Fruit fly (Drosophila melanogaster) whole organism, embryonic: Measurements from ENCODE around the gene Crz.

Experiments used
- Asciz ChIP-seq: fragments of 200-800 bp; sonication (Bioruptor generic); optimal IDR thresholded peaks from 2 replicates; lab custom pipeline; 2017; ENCODE audit warnings: missing biosample characterization, mild to moderate bottlenecking, missing genetic modification characterization, missing genetic modification reagents
- Atf3 ChIP-seq: fragments of 200-800 bp; sonication (Bioruptor generic); optimal IDR thresholded peaks from 3 replicates; lab custom pipeline; 2016; ENCODE audit warnings: missing biosample characterization, missing genetic modification characterization
- Atf6 ChIP-seq: fragments of 200-800 bp; sonication (Bioruptor generic); IDR thresholded peaks from 2 replicates; pipeline ENCODE4 v1.3.6; 2022; ENCODE audit warnings: missing biosample characterization, missing genetic modification characterization
- B-H2 ChIP-seq: fragments of 200-800 bp; sonication (Bioruptor generic); optimal IDR thresholded peaks from 2 replicates; lab custom pipeline; 2018; ENCODE audit warnings: missing biosample characterization, mild to moderate bottlenecking, missing genetic modification characterization
- CG1024 ChIP-seq: fragments of 200-800 bp; sonication (Bioruptor generic); IDR thresholded peaks from 2 replicates; pipeline ENCODE4 v1.3.6; 2022; ENCODE audit warnings: missing biosample characterization, missing genetic modification characterization
- CG10267 ChIP-seq: fragments of 200-800 bp; sonication (Bioruptor generic); optimal IDR thresholded peaks from 2 replicates; lab custom pipeline; 2018; ENCODE audit warnings: missing biosample characterization, mild to moderate bottlenecking, missing genetic modification characterization, moderate library complexity
- CG10366 ChIP-seq: fragments of 200-800 bp; sonication (Bioruptor generic); IDR thresholded peaks from 2 replicates; pipeline ENCODE4 v1.3.6; 2022; ENCODE audit warnings: missing biosample characterization, missing genetic modification characterization
- CG11456 ChIP-seq: fragments of 200-800 bp; sonication (Bioruptor generic); IDR thresholded peaks from 3 replicates; pipeline ENCODE4 v1.3.6; 2022; ENCODE audit warnings: missing biosample characterization, missing genetic modification characterization
- CG11696 ChIP-seq: fragments of 200-800 bp; sonication (Bioruptor generic); IDR thresholded peaks from 2 replicates; pipeline ENCODE4 v1.3.6; 2022; ENCODE audit warnings: missing biosample characterization, missing genetic modification characterization
- CG12659 ChIP-seq: fragments of 200-800 bp; sonication (Bioruptor generic); optimal IDR thresholded peaks from 3 replicates; lab custom pipeline; 2017; ENCODE audit warnings: mild to moderate bottlenecking, missing biosample characterization, missing genetic modification reagents, missing genetic modification characterization
- CG12769 ChIP-seq: fragments of 200-800 bp; sonication (Bioruptor generic); optimal IDR thresholded peaks from 2 replicates; lab custom pipeline; 2019; ENCODE audit warnings: missing biosample characterization, mild to moderate bottlenecking, missing genetic modification characterization, moderate library complexity
- CG13775 ChIP-seq: fragments of 200-800 bp; sonication (Bioruptor generic); optimal IDR thresholded peaks from 3 replicates; lab custom pipeline; 2017; ENCODE audit warnings: missing biosample characterization, mild to moderate bottlenecking, missing genetic modification characterization
- CG14014 ChIP-seq: fragments of 200-800 bp; sonication (Bioruptor generic); IDR thresholded peaks from 2 replicates; pipeline ENCODE4 v1.3.6; 2022; ENCODE audit warnings: missing biosample characterization, missing genetic modification characterization
- CG15601 ChIP-seq: fragments of 200-800 bp; sonication (Bioruptor generic); optimal IDR thresholded peaks from 3 replicates; lab custom pipeline; 2019; ENCODE audit warnings: missing biosample characterization, mild to moderate bottlenecking, missing genetic modification characterization, moderate library complexity
- CG16815 ChIP-seq: fragments of 200-800 bp; sonication (Bioruptor generic); optimal IDR thresholded peaks from 3 replicates; lab custom pipeline; 2017; ENCODE audit warnings: missing biosample characterization, mild to moderate bottlenecking, missing genetic modification characterization
- CG30020 ChIP-seq: fragments of 200-800 bp; optimal IDR thresholded peaks from 2 replicates; lab custom pipeline; 2019; ENCODE audit warnings: missing biosample characterization, mild to moderate bottlenecking, missing genetic modification characterization, moderate library complexity
- CG33557 ChIP-seq: fragments of 200-800 bp; sonication (Bioruptor generic); optimal IDR thresholded peaks from 2 replicates; lab custom pipeline; 2019; ENCODE audit warnings: missing biosample characterization, mild to moderate bottlenecking, missing genetic modification characterization, moderate library complexity
- CG3838 ChIP-seq: fragments of 200-800 bp; sonication (Bioruptor generic); optimal IDR thresholded peaks from 3 replicates; lab custom pipeline; 2016; ENCODE audit warnings: missing biosample characterization, missing genetic modification characterization
- CG4424 ChIP-seq: fragments of 200-800 bp; sonication (Bioruptor generic); optimal IDR thresholded peaks from 3 replicates; lab custom pipeline; 2016; ENCODE audit warnings: missing biosample characterization, missing genetic modification characterization
- CG6272 ChIP-seq: fragments of 200-800 bp; sonication (Bioruptor generic); IDR thresholded peaks from 2 replicates; pipeline ENCODE4 v1.3.6; 2022; ENCODE audit warnings: missing biosample characterization, missing genetic modification characterization
- CG6683 ChIP-seq: fragments of 200-800 bp; sonication (Bioruptor generic); optimal IDR thresholded peaks from 2 replicates; lab custom pipeline; 2017; ENCODE audit warnings: missing biosample characterization, mild to moderate bottlenecking, missing genetic modification characterization, missing genetic modification reagents
- CG7271 ChIP-seq: fragments of 200-800 bp; sonication (Bioruptor generic); optimal IDR thresholded peaks from 2 replicates; lab custom pipeline; 2018; ENCODE audit warnings: missing biosample characterization, mild to moderate bottlenecking, missing genetic modification characterization, moderate library complexity
- CG7556 ChIP-seq: fragments of 200-800 bp; sonication (Bioruptor generic); optimal IDR thresholded peaks from 2 replicates; lab custom pipeline; 2017; ENCODE audit warnings: missing biosample characterization, mild to moderate bottlenecking, missing genetic modification characterization
- Camta ChIP-seq: fragments of 200-800 bp; sonication (Bioruptor generic); optimal IDR thresholded peaks from 2 replicates; lab custom pipeline; 2016; ENCODE audit warnings: missing biosample characterization, missing genetic modification characterization
- D19A ChIP-seq: fragments of 200-800 bp; optimal IDR thresholded peaks from 3 replicates; lab custom pipeline; 2019; ENCODE audit warnings: missing biosample characterization, mild to moderate bottlenecking, missing genetic modification characterization, moderate library complexity
- Dp ChIP-seq: fragments of 200-800 bp; sonication (Bioruptor generic); optimal IDR thresholded peaks from 2 replicates; lab custom pipeline; 2018; ENCODE audit warnings: missing biosample characterization, mild to moderate bottlenecking, missing genetic modification characterization, moderate library complexity
- Elba2 ChIP-seq: fragments of 200-800 bp; sonication (Bioruptor generic); optimal IDR thresholded peaks from 3 replicates; lab custom pipeline; 2016; ENCODE audit warnings: missing biosample characterization, missing genetic modification characterization
- Fer2 ChIP-seq: fragments of 200-800 bp; sonication (Bioruptor generic); optimal IDR thresholded peaks from 2 replicates; lab custom pipeline; 2018; ENCODE audit warnings: missing biosample characterization, mild to moderate bottlenecking, missing genetic modification characterization, moderate library complexity
- H2.0 ChIP-seq: fragments of 200-800 bp; sonication (Bioruptor generic); IDR thresholded peaks from 2 replicates; pipeline ENCODE4 v1.3.6; 2022; ENCODE audit warnings: missing biosample characterization, missing genetic modification characterization
- Hey ChIP-seq: fragments of 200-800 bp; sonication (Bioruptor generic); optimal IDR thresholded peaks from 3 replicates; lab custom pipeline; 2018; ENCODE audit warnings: missing biosample characterization, mild to moderate bottlenecking, missing genetic modification characterization
- Hr51 ChIP-seq, 2 experiments: fragments of 200-800 bp; sonication (Bioruptor generic); optimal IDR thresholded peaks; 2 replicates in 1 of 2; 3 replicates in 1 of 2; lab custom pipeline; 2016 to 2018; ENCODE audit warnings: missing biosample characterization in 2 of 2, missing genetic modification characterization in 2 of 2, mild to moderate bottlenecking in 1 of 2, moderate library complexity in 1 of 2
- Nf-YA ChIP-seq: fragments of 200-800 bp; sonication (Bioruptor generic); IDR thresholded peaks from 2 replicates; pipeline ENCODE4 v1.3.6; 2022; ENCODE audit warnings: missing biosample characterization, missing genetic modification characterization
- ato ChIP-seq: fragments of 200-800 bp; sonication (Bioruptor generic); IDR thresholded peaks from 2 replicates; pipeline ENCODE4 v1.3.6; 2022; ENCODE audit warnings: missing biosample characterization, missing genetic modification characterization; ENCODE audit not compliant: partially characterized antibody
- gcm ChIP-seq: fragments of 200-800 bp; sonication (Bioruptor generic); optimal IDR thresholded peaks from 2 replicates; lab custom pipeline; 2019; ENCODE audit warnings: missing biosample characterization, mild to moderate bottlenecking, missing genetic modification characterization, moderate library complexity
- grn ChIP-seq: fragments of 200-800 bp; sonication (Bioruptor generic); optimal IDR thresholded peaks from 3 replicates; lab custom pipeline; 2017; ENCODE audit warnings: missing biosample characterization, missing genetic modification characterization
- kay ChIP-seq: fragments of 200-800 bp; sonication (Bioruptor generic); optimal IDR thresholded peaks from 2 replicates; lab custom pipeline; 2016; ENCODE audit warnings: missing biosample characterization, missing genetic modification characterization
- lbe ChIP-seq: fragments of 200-800 bp; sonication (Bioruptor generic); optimal IDR thresholded peaks from 2 replicates; lab custom pipeline; 2016; ENCODE audit warnings: missing biosample characterization, mild to moderate bottlenecking, missing genetic modification characterization
- lola ChIP-seq, 3 experiments: fragments of >200 bp in 2 of 3; fragments of 200-800 bp in 1 of 3; sonication (Bioruptor generic) in 1 of 3; optimal IDR thresholded peaks; 2 replicates each; lab custom pipeline; 2017 to 2019; ENCODE audit warnings: missing biosample characterization in 3 of 3, missing genetic modification characterization in 3 of 3, mild to moderate bottlenecking in 1 of 3, moderate library complexity in 1 of 3
- pfk ChIP-seq: fragments of 200-800 bp; sonication (Bioruptor generic); optimal IDR thresholded peaks from 2 replicates; lab custom pipeline; 2018; ENCODE audit warnings: missing biosample characterization, mild to moderate bottlenecking, missing genetic modification characterization, moderate library complexity
- run ChIP-seq: fragments of 200-800 bp; sonication (Bioruptor generic); optimal IDR thresholded peaks from 3 replicates; lab custom pipeline; 2018; ENCODE audit warnings: missing biosample characterization, mild to moderate bottlenecking, missing genetic modification characterization
- sc ChIP-seq, 3 experiments: fragments of >200 bp in 2 of 3; fragments of 200-800 bp in 1 of 3; sonication (Bioruptor generic) in 1 of 3; optimal IDR thresholded peaks; 2 replicates in 2 of 3; 3 replicates in 1 of 3; lab custom pipeline; 2017; ENCODE audit warnings: mild to moderate bottlenecking in 1 of 3, missing biosample characterization in 1 of 3, missing genetic modification characterization in 1 of 3, missing genetic modification reagents in 1 of 3
- slou ChIP-seq: fragments of 200-800 bp; sonication (Bioruptor generic); optimal IDR thresholded peaks from 3 replicates; lab custom pipeline; 2016; ENCODE audit warnings: missing biosample characterization, missing genetic modification characterization
- tio ChIP-seq: fragments of 200-800 bp; sonication (Bioruptor generic); optimal IDR thresholded peaks from 2 replicates; lab custom pipeline; 2017; ENCODE audit warnings: missing biosample characterization, missing genetic modification characterization, inconsistent platforms
- unc-4 ChIP-seq: fragments of 200-800 bp; sonication (Bioruptor generic); IDR thresholded peaks from 2 replicates; pipeline ENCODE4 v1.3.6; 2022; ENCODE audit warnings: missing biosample characterization, missing genetic modification characterization; ENCODE audit not compliant: partially characterized antibody
- wor ChIP-seq: fragments of 200-800 bp; sonication (Bioruptor generic); IDR thresholded peaks from 2 replicates; pipeline ENCODE4 v1.3.6; 2022; ENCODE audit warnings: missing biosample characterization, missing genetic modification characterization
- zen ChIP-seq: fragments of 200-800 bp; sonication (Bioruptor generic); optimal IDR thresholded peaks from 3 replicates; lab custom pipeline; 2018; ENCODE audit warnings: missing biosample characterization, mild to moderate bottlenecking, missing genetic modification characterization, moderate library complexity

Crz gene

DNA sequence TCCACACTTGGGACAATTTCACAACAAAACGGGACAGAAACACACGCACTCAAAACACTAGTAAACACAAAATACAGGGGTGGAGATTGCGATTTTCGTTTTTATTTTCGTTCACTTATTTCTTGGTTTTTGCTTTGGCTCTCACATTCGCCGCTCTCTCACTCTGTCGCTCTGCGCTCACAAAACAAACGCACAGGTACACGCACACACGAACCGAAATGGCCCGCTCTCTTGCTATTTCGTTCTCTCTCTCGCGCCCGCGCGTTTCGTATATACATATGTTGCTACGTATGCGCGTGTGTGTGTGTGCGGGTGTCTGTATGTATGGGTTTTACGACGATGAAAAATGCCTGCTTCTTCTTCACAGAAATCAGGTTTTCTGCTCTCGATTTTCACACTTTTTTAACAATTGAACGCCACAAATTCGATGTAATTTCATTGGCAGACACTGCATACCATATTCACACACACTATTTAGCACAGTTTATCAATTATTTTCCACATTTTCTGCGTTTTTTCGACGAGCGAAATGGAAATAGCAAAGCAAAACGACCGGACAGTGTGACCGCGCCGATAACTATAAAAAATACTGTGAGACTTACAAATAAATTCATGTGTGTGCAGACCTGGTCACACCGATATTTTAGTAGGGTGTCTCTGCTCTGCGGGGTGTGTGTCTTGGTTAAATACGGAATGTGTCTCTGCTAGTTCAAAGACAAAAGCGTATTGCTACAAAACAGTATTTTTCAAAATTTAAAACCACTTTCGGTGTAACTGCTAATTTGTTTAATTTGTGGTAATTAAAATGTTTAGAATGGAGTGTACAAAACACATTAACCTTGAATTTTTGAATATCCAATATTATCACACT, 28.1 kb upstream of the Crz start, which contains the start of gene trx (continued):
- TF ChIP-seq CG4424 (GFP tag; lab: Kevin White, UChicago) (no peak), unc-4 (GFP tag; lab: Robert Waterston, UW) (no peak), H2.0 (GFP tag; lab: Robert Waterston, UW) (no peak), CG15601 (tag; lab: Kevin White, UChicago) (peak; percentile 29), CG7271 (tag; lab: Kevin White, UChicago) (peak; percentile 28), CG1024 (GFP tag; lab: Robert Waterston, UW) (no peak), CG12769 (peak; percentile 16), wor (no peak), pfk (GFP tag; lab: Kevin White, UChicago) (no peak), CG14014 (no peak), zen (tag; lab: Kevin White, UChicago) (peak; percentile 55), D19A (tag; lab: Kevin White, UChicago) (no peak), CG3838 (no peak), Hr51 (GFP tag; optimal IDR thresholded peaks at IDR 0.05; lab: Kevin White, UChicago) (peak; percentile 8 to 25), grn (no peak), Hey (tag; lab: Kevin White, UChicago) (no peak), CG6272 (GFP tag; lab: Robert Waterston, UW) (no peak), CG33557 (GFP tag; lab: Kevin White, UChicago) (no peak), CG11456 (GFP tag; lab: Robert Waterston, UW) (no peak), lbe (GFP tag; lab: Kevin White, UChicago) (peak; percentile 78), Atf6 (GFP tag; lab: Robert Waterston, UW) (no peak), Dp (GFP tag; lab: Kevin White, UChicago) (peak; percentile 71), CG6683 (GFP tag; lab: Kevin White, UChicago) (no peak), CG11696 (no peak), kay (GFP tag; lab: Kevin White, UChicago) (no peak), CG12659 (GFP tag; lab: Kevin White, UChicago) (peak; percentile 73), gcm (GFP tag; lab: Kevin White, UChicago) (peak; percentile 64), CG16815 (no peak), Camta (GFP tag; lab: Kevin White, UChicago) (no peak), Nf-YA (no peak), slou (GFP tag; lab: Kevin White, UChicago) (no peak), CG13775 (GFP tag; lab: Kevin White, UChicago) (no peak), CG10267 (peak; percentile 66), Fer2 (tag; lab: Kevin White, UChicago) (no peak), Elba2 (GFP tag; lab: Kevin White, UChicago) (peak; percentile 43), CG10366 (GFP tag; lab: Robert Waterston, UW) (no peak), CG30020 (tag; lab: Kevin White, UChicago) (no peak), CG7556 (GFP tag; lab: Kevin White, UChicago) (no peak), tio (GFP tag; lab: Kevin White, UChicago) (no peak), ato (GFP tag; lab: Robert Waterston, UW) (no peak), sc (optimal IDR thresholded peaks at IDR 0.05; lab: Kevin White, UChicago) (no peak), sc (GFP tag; optimal IDR thresholded peaks at IDR 0.05; lab: Kevin White, UChicago) (no peak), Asciz (GFP tag; lab: Kevin White, UChicago) (no peak), run (peak; percentile 37), lola (GFP tag; optimal IDR thresholded peaks at IDR 0.05; lab: Kevin White, UChicago) (peak in 2 of 3 experiments; percentile 6 to 18), B-H2 (GFP tag; lab: Kevin White, UChicago) (no peak), Atf3 (no peak)
